Worm (Caenorhabditis elegans): ENCODE data around the gene R105.1.

- no peak for TF ChIP-seq him-1 (tag; optimal IDR thresholded peaks at IDR 0.05)
- no peak for TF ChIP-seq dao-5 (tag; optimal IDR thresholded peaks at IDR 0.05)
Observed at ce11 chrIV:4599352-4600004, 34.0 kb upstream of the R105.1 start, which contains the start of gene F19C7.2.
